Fruit fly (Drosophila melanogaster) whole organism: Measurements from ENCODE around the gene CG12035.

Experiments used
- pan ChIP-seq: fragments of >200 bp; optimal IDR thresholded peaks from 2 replicates; lab custom pipeline; 2017
- psq ChIP-seq: fragments of >200 bp; optimal IDR thresholded peaks from 2 replicates; lab custom pipeline; 2017

dm6 chr3L:1756143-1756542, 32.0 kb downstream of the CG12035 start, which contains the start of gene CG8001:
- TF ChIP-seq pan (lab: Kevin White, UChicago), result no peak
- TF ChIP-seq psq, result no peak
